Worm (Caenorhabditis elegans): ENCODE data around the gene nlp-23.

ce11 chrX:2342859-2343258 is at the start of gene nlp-23:
- TF ChIP-seq pha-4 (GFP tag; IDR thresholded peaks at IDR 0.05) (no peak), pha-4 (tag; optimal IDR thresholded peaks at IDR 0.05) (no peak), nhr-28 (tag; optimal IDR thresholded peaks at IDR 0.05) (no peak), lin-29 (GFP tag; IDR thresholded peaks at IDR 0.05) (no peak), ztf-7 (tag; optimal IDR thresholded peaks at IDR 0.05) (no peak), lin-13 (GFP tag; optimal IDR thresholded peaks at IDR 0.05) (no peak), nhr-11 (tag; optimal IDR thresholded peaks at IDR 0.05) (no peak), madf-5 (GFP tag; IDR thresholded peaks at IDR 0.05) (no peak), nhr-237 (tag; optimal IDR thresholded peaks at IDR 0.05) (no peak)
